Fruit fly (Drosophila melanogaster): ENCODE measurements around the gene CG10864.
A peak's percentile ranks its signal among the peaks of the same experiment; 100 is the strongest.

The CG10864 gene

dm6 chr3R:18402549-18403429, 8.6 kb downstream of the CG10864 start, which contains the start of the genes Wdr37 and koko (continued):
- TF ChIP-seq lbe (GFP tag; optimal IDR thresholded peaks at IDR 0.05) (peak; percentile 85), CG18599 (GFP tag; optimal IDR thresholded peaks at IDR 0.05) (peak; percentile 96), CG3838 (GFP tag; optimal IDR thresholded peaks at IDR 0.05) (peak; percentile 84), run (tag; optimal IDR thresholded peaks at IDR 0.05) (peak; percentile 90), BtbVII (GFP tag; optimal IDR thresholded peaks at IDR 0.05) (peak; percentile 93), CG42726 (GFP tag; IDR thresholded peaks at IDR 0.05; ENCODE audit: partially characterized antibody) (peak; percentile 62; the same call in 1 of the 2 replicates), Bgb (GFP tag; IDR thresholded peaks at IDR 0.05; ENCODE audit: partially characterized antibody) (0 out of 2 replicates have a peak, but pooled peaks have one; percentile 7), pho (GFP tag; optimal IDR thresholded peaks at IDR 0.05) (peak; percentile 79), Oli (tag; optimal IDR thresholded peaks at IDR 0.05) (peak; percentile 97), CG8089 (GFP tag; optimal IDR thresholded peaks at IDR 0.05) (peak; percentile 65), CG13424 (tag; optimal IDR thresholded peaks at IDR 0.05) (peak; percentile 98), chm (GFP tag; IDR thresholded peaks at IDR 0.05) (peak; percentile 92), CG11695 (GFP tag; IDR thresholded peaks at IDR 0.05) (peak; percentile 99), zfh1 (GFP tag; IDR thresholded peaks at IDR 0.05) (no peak; the same call in none of the 3 replicates), CG10565 (GFP tag; optimal IDR thresholded peaks at IDR 0.05) (peak; percentile 56), stc (GFP tag; IDR thresholded peaks at IDR 0.05) (peak; percentile 98), CG13894 (tag; optimal IDR thresholded peaks at IDR 0.05) (peak; percentile 92), CG7928 (GFP tag; optimal IDR thresholded peaks at IDR 0.05) (peak; percentile 65), Elba2 (GFP tag; optimal IDR thresholded peaks at IDR 0.05) (peak; percentile 92), CG17568 (GFP tag; optimal IDR thresholded peaks at IDR 0.05) (no peak), dmrt11E (tag; optimal IDR thresholded peaks at IDR 0.05) (peak; percentile 98), CG12391 (tag; optimal IDR thresholded peaks at IDR 0.05) (peak; percentile 99), CG30403 (GFP tag; optimal IDR thresholded peaks at IDR 0.05) (peak; percentile 98), CG14050 (GFP tag; IDR thresholded peaks at IDR 0.05) (peak; percentile 95), gt (GFP tag; IDR thresholded peaks at IDR 0.05) (peak; percentile 93), CG32772 (GFP tag; IDR thresholded peaks at IDR 0.05) (peak; percentile 99), dan (GFP tag; IDR thresholded peaks at IDR 0.05) (peak; percentile 91), sqz (GFP tag; optimal IDR thresholded peaks at IDR 0.05) (peak; percentile 93), HHEX (GFP tag; optimal IDR thresholded peaks at IDR 0.05) (peak; percentile 91), GATAe (GFP tag; conservative IDR thresholded peaks at IDR 0.05) (peak; percentile 94), pb (GFP tag; optimal IDR thresholded peaks at IDR 0.05) (peak; percentile 16), Dref (GFP tag; IDR thresholded peaks at IDR 0.05) (peak; percentile 87), CG8388 (GFP tag; optimal IDR thresholded peaks at IDR 0.05) (peak; percentile 97), Hmr (GFP tag; optimal IDR thresholded peaks at IDR 0.05) (peak; percentile 96), CG15514 (GFP tag; optimal IDR thresholded peaks at IDR 0.05) (peak; percentile 88), trh (GFP tag; optimal IDR thresholded peaks at IDR 0.05) (peak; percentile 93), Taf1 (GFP tag; IDR thresholded peaks at IDR 0.05) (peak; percentile 93), unc-4 (GFP tag; IDR thresholded peaks at IDR 0.05; ENCODE audit: partially characterized antibody) (peak; percentile 66), Lpt (GFP tag; optimal IDR thresholded peaks at IDR 0.05) (no peak), bbx (GFP tag; IDR thresholded peaks at IDR 0.05; ENCODE audit: partially characterized antibody) (peak; percentile 52; the same call in 1 of the 2 replicates), CG31388 (GFP tag; optimal IDR thresholded peaks at IDR 0.05) (peak; percentile 92), pzg (GFP tag; optimal IDR thresholded peaks at IDR 0.05) (peak; percentile 46), tx (GFP tag; optimal IDR thresholded peaks at IDR 0.05) (peak; percentile 74), CG12769 (tag; optimal IDR thresholded peaks at IDR 0.05) (peak; percentile 54), CG4282 (GFP tag; optimal IDR thresholded peaks at IDR 0.05) (no peak), CG3407 (GFP tag; optimal IDR thresholded peaks at IDR 0.05) (peak; percentile 93), CG9797 (GFP tag; optimal IDR thresholded peaks at IDR 0.05) (peak; percentile 11), phol (tag; optimal IDR thresholded peaks at IDR 0.05) (peak; percentile 92)

Data from whole organism, embryonic.